Fruit fly (Drosophila melanogaster): ENCODE measurements around the gene CG11986.

DNA sequence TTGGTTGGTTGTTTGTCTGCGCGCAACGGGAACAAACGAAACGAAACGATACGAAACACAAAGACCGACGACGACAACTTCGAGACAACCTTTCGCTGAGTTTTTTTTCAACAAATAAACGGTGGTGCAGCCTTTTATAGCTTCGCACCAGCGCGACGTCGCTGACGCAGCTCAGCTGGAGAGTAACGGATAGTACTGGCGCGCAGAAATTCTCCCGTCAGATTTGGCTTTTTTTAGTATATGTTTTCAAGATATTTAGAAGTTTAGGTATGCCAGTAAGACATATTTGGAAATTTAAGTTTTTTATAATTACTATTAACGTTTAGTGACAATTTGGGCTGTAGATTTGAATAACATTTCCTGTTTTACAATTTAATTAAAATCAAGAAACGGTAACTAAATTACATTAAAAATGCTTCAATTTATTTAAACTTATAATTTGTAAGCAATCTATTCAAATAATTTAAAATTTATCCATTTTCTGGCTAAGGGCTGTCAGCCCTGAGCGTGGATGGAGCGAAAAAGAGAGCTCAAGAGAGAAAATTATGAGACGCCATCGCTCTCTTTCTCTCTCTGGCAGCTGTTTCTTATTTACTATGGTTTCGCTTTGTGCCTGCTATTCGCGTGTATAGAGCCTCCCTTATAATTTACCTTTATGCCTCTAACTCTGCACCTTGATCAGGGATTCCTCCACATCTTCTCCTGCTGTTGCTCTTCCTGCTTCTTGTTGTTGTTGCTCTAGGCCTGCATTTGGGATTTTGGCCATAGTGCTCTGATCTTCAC, 18.6 kb downstream of the CG11986 start:
- no peak for TF ChIP-seq ttk (optimal IDR thresholded peaks at IDR 0.05)
- no peak for TF ChIP-seq psq (optimal IDR thresholded peaks at IDR 0.05)
